Worm (Caenorhabditis elegans): Measurements from ENCODE around the gene cpg-2.

- no peak for TF ChIP-seq nhr-12 (tag; optimal IDR thresholded peaks at IDR 0.05)
- TF ChIP-seq unc-62 (GFP tag; optimal IDR thresholded peaks at IDR 0.05), result no peak
Observed at ce11 chrIII:7060531-7061095, 43.2 kb downstream of the cpg-2 start, which contains the start of gene egg-2.

Data from whole organism, mixed stage, embryonic.